Fruit fly (Drosophila melanogaster): Measurements from ENCODE around the gene CG11679.

DNA sequence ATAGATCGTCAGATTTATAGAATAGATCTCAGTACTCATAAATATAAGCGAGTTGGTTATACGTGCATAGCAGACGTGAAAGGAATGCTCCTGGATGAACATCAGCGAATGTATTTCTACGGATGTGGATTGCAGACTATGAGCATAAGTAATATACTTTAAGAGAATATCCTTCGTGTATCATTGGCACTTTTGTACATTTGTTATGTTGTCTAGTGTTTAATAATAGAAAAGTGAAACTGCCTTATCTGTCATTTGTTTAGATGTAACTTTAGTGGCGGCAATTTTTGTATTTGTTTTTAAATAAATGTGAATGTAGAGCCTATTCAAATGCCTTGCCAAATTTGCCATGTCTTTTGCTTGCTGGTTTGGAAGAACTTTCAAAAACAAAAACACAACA, 33.9 kb upstream of the CG11679 start, which contains the start of gene CG43672:
- no peak for TF ChIP-seq br (GFP tag; optimal IDR thresholded peaks at IDR 0.05)
- no peak for TF ChIP-seq Abd-B (GFP tag; optimal IDR thresholded peaks at IDR 0.05)
- no peak for TF ChIP-seq Myc (optimal IDR thresholded peaks at IDR 0.05)
- TF ChIP-seq Dfd (GFP tag; optimal IDR thresholded peaks at IDR 0.05) = no peak
- no peak for TF ChIP-seq CG9705 (GFP tag; optimal IDR thresholded peaks at IDR 0.05)
- no peak for TF ChIP-seq dl (GFP tag; optimal IDR thresholded peaks at IDR 0.05; ENCODE audit: insufficient read depth in 1 of 2, partially characterized antibody in 2 of 2)
- no peak for TF ChIP-seq brk (GFP tag; optimal IDR thresholded peaks at IDR 0.05)
- TF ChIP-seq Sp1 (GFP tag; optimal IDR thresholded peaks at IDR 0.05) = no peak
- no peak for TF ChIP-seq psq (GFP tag; optimal IDR thresholded peaks at IDR 0.05)
